Fruit fly (Drosophila melanogaster): ENCODE measurements around the gene CG13609.

CG13609 gene

DNA sequence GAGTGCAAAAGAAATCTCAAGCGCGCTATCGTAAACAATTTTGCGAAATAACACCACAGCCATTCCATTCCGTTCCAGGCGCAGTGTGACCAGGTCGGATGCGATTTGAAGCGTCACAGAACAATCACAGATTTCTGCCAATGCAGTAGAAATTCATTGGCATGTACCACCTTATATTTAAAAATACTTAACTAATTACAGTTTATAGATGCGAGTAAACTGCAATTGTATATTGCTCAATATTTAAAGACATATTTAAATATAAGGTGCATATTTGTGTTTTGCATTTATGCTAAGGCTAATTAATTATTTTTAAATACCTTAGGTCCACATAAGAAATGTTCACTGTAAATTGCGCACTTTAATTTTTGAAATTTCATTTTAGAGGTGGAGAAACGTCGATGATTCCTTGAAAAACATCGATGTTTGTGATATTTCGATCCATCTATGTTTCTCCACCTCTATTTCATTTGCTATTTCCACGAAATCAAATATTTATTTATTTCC is 33.4 kb upstream of the CG13609 start, which contains the start of the genes SMC6 and CG6204 (continued):
- peak; percentile 97 for TF ChIP-seq svp (GFP tag)
- peak; percentile 96 for TF ChIP-seq CG6163 (GFP tag; IDR thresholded peaks at IDR 0.05)
- peak; percentile 95 for TF ChIP-seq topi (GFP tag; optimal IDR thresholded peaks at IDR 0.05)
- peak; percentile 76 for TF ChIP-seq CG16779 (tag; optimal IDR thresholded peaks at IDR 0.05)
- TF ChIP-seq Ets96B (tag; optimal IDR thresholded peaks at IDR 0.05), result peak; percentile 96
- peak; percentile 96 for TF ChIP-seq acj6 (GFP tag; optimal IDR thresholded peaks at IDR 0.05)
- peak; percentile 97 for TF ChIP-seq cyc (GFP tag; optimal IDR thresholded peaks at IDR 0.05)
- peak; percentile 76 for TF ChIP-seq dac (GFP tag; optimal IDR thresholded peaks at IDR 0.05)
- peak; percentile 96 for TF ChIP-seq CG11902 (GFP tag; optimal IDR thresholded peaks at IDR 0.05)
- TF ChIP-seq spab (GFP tag; optimal IDR thresholded peaks at IDR 0.05), result peak; percentile 90
- peak; percentile 95 for TF ChIP-seq achi (GFP tag; optimal IDR thresholded peaks at IDR 0.05)
- TF ChIP-seq CG6808 (GFP tag; optimal IDR thresholded peaks at IDR 0.05), result peak; percentile 90
- TF ChIP-seq dsx (GFP tag; optimal IDR thresholded peaks at IDR 0.05; ENCODE audit: poor library complexity, severe bottlenecking), result peak; percentile 93
- TF ChIP-seq CG7368 (GFP tag; optimal IDR thresholded peaks at IDR 0.05), result peak; percentile 94

DNA sequence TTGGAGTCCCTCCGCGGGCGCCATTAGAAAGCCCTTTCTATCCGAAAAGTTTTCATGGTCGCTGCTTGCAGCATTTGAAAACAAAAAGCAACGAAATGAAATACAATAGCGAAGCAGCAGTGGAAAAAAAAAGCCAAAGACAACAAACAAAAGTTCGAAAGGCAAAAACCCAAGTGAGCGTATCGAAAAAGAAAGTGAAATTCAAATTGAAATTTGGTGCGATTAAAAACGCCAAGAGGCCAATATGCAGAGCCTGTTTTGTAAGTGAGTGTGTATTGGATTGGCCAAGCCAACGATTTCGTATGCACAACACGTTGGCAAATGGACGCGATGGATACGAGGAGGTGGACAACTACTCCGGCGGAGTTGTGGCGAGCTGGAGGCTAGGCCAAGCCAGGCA is 24.1 kb upstream of the CG13609 start:
- no peak for TF ChIP-seq Lpt (GFP tag; optimal IDR thresholded peaks at IDR 0.05)
- peak; percentile 13; the same call in 1 of the 3 replicates for TF ChIP-seq eg (GFP tag; IDR thresholded peaks at IDR 0.05)
- peak; percentile 70 for TF ChIP-seq Blimp-1 (GFP tag; optimal IDR thresholded peaks at IDR 0.05)

DNA sequence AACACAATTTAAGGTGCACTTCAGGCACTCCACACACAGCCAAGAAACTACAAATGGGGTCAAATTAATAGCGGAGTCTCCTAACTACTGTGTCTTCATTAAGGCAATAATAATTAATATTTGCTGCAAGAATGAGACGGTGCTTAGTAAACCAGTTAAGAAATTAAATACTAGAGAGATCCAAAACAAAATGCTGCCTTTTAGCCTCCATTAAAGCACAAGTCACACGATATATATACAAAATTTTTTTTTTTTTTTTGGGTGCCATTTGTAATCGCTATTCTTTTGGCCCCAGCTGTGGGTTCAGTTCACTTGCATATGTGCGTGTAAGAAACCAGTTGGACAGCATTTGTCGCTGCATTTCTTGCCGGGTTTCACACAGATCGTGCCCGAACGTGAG is 23.4 kb upstream of the CG13609 start:
- peak; percentile 76 for TF ChIP-seq cyc (GFP tag; optimal IDR thresholded peaks at IDR 0.05)
- peak; percentile 85 for TF ChIP-seq acj6 (GFP tag; optimal IDR thresholded peaks at IDR 0.05)
- TF ChIP-seq CG9139 (GFP tag; optimal IDR thresholded peaks at IDR 0.05), result peak; percentile 26
- peak; percentile 89 for TF ChIP-seq pdm3 (GFP tag; optimal IDR thresholded peaks at IDR 0.05)
- peak; percentile 88 for TF ChIP-seq OdsH (GFP tag; optimal IDR thresholded peaks at IDR 0.05)
- TF ChIP-seq spab (GFP tag; optimal IDR thresholded peaks at IDR 0.05), result peak; percentile 69
- TF ChIP-seq net (GFP tag; optimal IDR thresholded peaks at IDR 0.05), result peak; percentile 85
- TF ChIP-seq CG6792 (GFP tag; optimal IDR thresholded peaks at IDR 0.05), result peak; percentile 84
- TF ChIP-seq CG6276 (GFP tag; optimal IDR thresholded peaks at IDR 0.05), result peak; percentile 90
- peak; percentile 71 for TF ChIP-seq CG3032 (tag; optimal IDR thresholded peaks at IDR 0.05)
- TF ChIP-seq CG10631 (GFP tag; optimal IDR thresholded peaks at IDR 0.05), result peak; percentile 79
- peak; percentile 79 for TF ChIP-seq CG7368 (GFP tag; optimal IDR thresholded peaks at IDR 0.05)
- TF ChIP-seq CG6808 (GFP tag; optimal IDR thresholded peaks at IDR 0.05), result peak; percentile 80
- TF ChIP-seq dac (GFP tag; optimal IDR thresholded peaks at IDR 0.05), result peak; percentile 80
- TF ChIP-seq CG11762 (GFP tag; optimal IDR thresholded peaks at IDR 0.05; ENCODE audit: insufficient read depth), result peak; percentile 85
- peak; percentile 72 for TF ChIP-seq CG8319 (GFP tag; optimal IDR thresholded peaks at IDR 0.05)
- TF ChIP-seq Eip75B (GFP tag; optimal IDR thresholded peaks at IDR 0.05), result peak; percentile 88
- TF ChIP-seq Ets96B (tag; optimal IDR thresholded peaks at IDR 0.05), result peak; percentile 58
- TF ChIP-seq CG31627 (GFP tag; optimal IDR thresholded peaks at IDR 0.05), result peak; percentile 81
- peak; percentile 92 for TF ChIP-seq Sox102F (GFP tag; optimal IDR thresholded peaks at IDR 0.05)
- peak; percentile 18 to 76 for TF ChIP-seq salr (GFP tag; optimal IDR thresholded peaks at IDR 0.05)
- peak; percentile 84 for TF ChIP-seq CG34406 (GFP tag; optimal IDR thresholded peaks at IDR 0.05)
- TF ChIP-seq esn (GFP tag; optimal IDR thresholded peaks at IDR 0.05), result peak; percentile 89
- peak; percentile 82 to 86 for TF ChIP-seq ss (GFP tag; optimal IDR thresholded peaks at IDR 0.05)
- TF ChIP-seq svp (GFP tag), result peak; percentile 94
- TF ChIP-seq Hr38 (GFP tag; optimal IDR thresholded peaks at IDR 0.05), result no peak
- peak; percentile 63; the same call in 1 of the 2 replicates for TF ChIP-seq CG11294 (GFP tag; IDR thresholded peaks at IDR 0.05)
- peak; percentile 67 for TF ChIP-seq fd59A (GFP tag; optimal IDR thresholded peaks at IDR 0.05)
- TF ChIP-seq vri (GFP tag; optimal IDR thresholded peaks at IDR 0.05), result peak; percentile 78
- peak; percentile 89 for TF ChIP-seq topi (GFP tag; optimal IDR thresholded peaks at IDR 0.05)
- TF ChIP-seq CG6854 (GFP tag; optimal IDR thresholded peaks at IDR 0.05), result peak; percentile 77
- peak; percentile 53 for TF ChIP-seq CG1621 (tag; optimal IDR thresholded peaks at IDR 0.05)
- TF ChIP-seq Lpt (GFP tag; optimal IDR thresholded peaks at IDR 0.05), result peak; percentile 88
- TF ChIP-seq Sox15 (GFP tag; optimal IDR thresholded peaks at IDR 0.05), result peak; percentile 79
- TF ChIP-seq dsx (GFP tag; optimal IDR thresholded peaks at IDR 0.05; ENCODE audit: poor library complexity, severe bottlenecking), result peak; percentile 72
- peak; percentile 84 for TF ChIP-seq lz (GFP tag; optimal IDR thresholded peaks at IDR 0.05)
- TF ChIP-seq fd85E (GFP tag; optimal IDR thresholded peaks at IDR 0.05), result peak; percentile 52
- peak; percentile 85 for TF ChIP-seq CG8632 (GFP tag; optimal IDR thresholded peaks at IDR 0.05)
- TF ChIP-seq CG15336 (GFP tag; IDR thresholded peaks at IDR 0.05), result peak; percentile 94

Data from whole organism, prepupa.